Worm (Caenorhabditis elegans): ENCODE data around the gene parn-2.

The parn-2 gene

ce11 chrII:12242551-12242950, 13.9 kb downstream of the parn-2 start, which contains the start of gene Y57A10A.24:
Gene Y57A10A.24 (plus strand): TSS chrII:12242946.
- TF ChIP-seq pat-9 (tag; optimal IDR thresholded peaks at IDR 0.05): no peak
- TF ChIP-seq madf-2 (tag; optimal IDR thresholded peaks at IDR 0.05): no peak
- no peak for TF ChIP-seq gmeb-2 (tag; optimal IDR thresholded peaks at IDR 0.05)
- TF ChIP-seq nfya-1 (tag; optimal IDR thresholded peaks at IDR 0.05): no peak
- TF ChIP-seq pros-1 (tag; optimal IDR thresholded peaks at IDR 0.05): no peak

- no peak for TF ChIP-seq Y22D7AL.16 (tag; optimal IDR thresholded peaks at IDR 0.05)
- TF ChIP-seq ceh-31 (tag; optimal IDR thresholded peaks at IDR 0.05): no peak
- TF ChIP-seq ceh-34 (tag; optimal IDR thresholded peaks at IDR 0.05): no peak
Observed at ce11 chrII:12241792-12242191, 14.6 kb downstream of the parn-2 start.

ce11 chrII:12240088-12240487, 16.3 kb downstream of the parn-2 start, which contains the start of gene txdc-12.1:
Gene txdc-12.1 (plus strand): TSS chrII:12240388.
- TF ChIP-seq pax-1 (tag; optimal IDR thresholded peaks at IDR 0.05) (no peak), gmeb-2 (tag; optimal IDR thresholded peaks at IDR 0.05) (no peak), syd-9 (tag; optimal IDR thresholded peaks at IDR 0.05) (no peak), ceh-24 (tag; optimal IDR thresholded peaks at IDR 0.05) (no peak), mec-3 (tag; optimal IDR thresholded peaks at IDR 0.05; ENCODE audit: borderline replicate concordance) (no peak), elt-4 (tag; optimal IDR thresholded peaks at IDR 0.05) (no peak), ceh-9 (tag; optimal IDR thresholded peaks at IDR 0.05) (no peak), hlh-30 (tag; optimal IDR thresholded peaks at IDR 0.05; ENCODE audit: insufficient read depth) (no peak), nhr-232 (tag; optimal IDR thresholded peaks at IDR 0.05) (no peak), fkh-10 (GFP tag; optimal IDR thresholded peaks at IDR 0.05) (no peak), pha-4 (tag; optimal IDR thresholded peaks at IDR 0.05) (no peak), ceh-31 (tag; optimal IDR thresholded peaks at IDR 0.05) (no peak), ceh-22 (tag; optimal IDR thresholded peaks at IDR 0.05) (no peak), lin-11 (tag; optimal IDR thresholded peaks at IDR 0.05) (no peak), tbx-7 (tag; optimal IDR thresholded peaks at IDR 0.05) (no peak), hlh-6 (tag; optimal IDR thresholded peaks at IDR 0.05) (no peak)

DNA sequence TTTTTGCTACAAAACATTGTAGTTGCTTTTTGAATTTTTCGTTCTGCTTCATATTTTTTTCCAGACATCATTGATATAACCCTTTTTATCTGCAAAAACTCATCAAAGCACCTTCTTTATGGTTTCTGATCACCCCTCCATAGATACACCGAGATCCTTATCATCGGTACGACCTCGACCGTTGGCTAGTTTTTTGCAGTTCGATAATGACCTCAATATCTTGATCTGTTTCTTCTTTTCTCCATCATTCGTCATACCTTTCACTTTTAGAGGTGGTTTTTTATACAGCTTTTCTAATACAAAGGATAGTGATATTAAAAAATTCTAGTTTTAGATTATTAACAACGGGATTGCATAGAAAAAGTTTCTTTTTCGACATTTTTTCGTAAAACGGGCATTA, 17.0 kb downstream of the parn-2 start:
- no peak for TF ChIP-seq ceh-2 (tag; optimal IDR thresholded peaks at IDR 0.05)

DNA sequence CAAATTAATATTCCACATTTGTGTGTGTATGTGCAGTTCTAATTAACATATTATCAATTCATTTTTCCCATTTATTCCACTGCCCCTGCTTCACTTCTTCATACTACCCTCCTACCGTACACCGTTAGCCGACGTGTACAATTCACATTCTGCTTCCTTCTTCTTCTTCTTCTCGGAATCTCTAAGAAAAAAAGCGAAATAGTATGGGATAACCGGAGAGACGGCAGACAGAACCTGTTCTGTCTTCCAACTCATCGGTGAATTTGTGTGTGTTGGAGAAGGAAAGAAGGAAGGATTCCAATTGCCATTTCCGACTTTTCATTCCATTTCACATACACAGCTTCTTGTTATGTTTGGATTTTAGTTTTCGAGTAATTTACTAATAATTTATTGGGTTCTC, 18.9 kb downstream of the parn-2 start:
- no peak for TF ChIP-seq ceh-2 (tag; optimal IDR thresholded peaks at IDR 0.05)
- TF ChIP-seq ceh-6 (GFP tag; optimal IDR thresholded peaks at IDR 0.05): no peak
- no peak for TF ChIP-seq C08G9.2 (tag; optimal IDR thresholded peaks at IDR 0.05)

DNA sequence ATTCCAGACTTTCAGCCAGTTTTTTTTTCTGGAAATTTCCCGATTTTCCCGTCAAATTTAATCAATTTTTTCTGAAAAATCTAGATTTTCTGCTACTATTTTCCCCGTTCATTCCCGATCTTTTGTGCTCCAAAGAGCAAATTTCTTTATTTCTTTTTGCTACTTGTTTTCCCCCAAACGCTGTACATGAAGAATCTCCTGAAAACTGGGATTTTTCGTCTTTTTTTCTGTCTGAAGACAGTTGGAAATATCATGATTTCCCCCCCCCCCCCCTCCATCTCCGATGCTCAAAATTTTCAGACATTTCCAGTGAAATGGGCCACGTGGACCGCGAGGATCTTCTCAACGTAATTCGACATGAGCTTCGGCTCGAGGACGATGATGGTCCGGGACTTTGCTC, 28.4 kb downstream of the parn-2 start, which contains the start of gene sinh-1:
Gene sinh-1 (plus strand): TSS at position 301 of the 400 bp plus-strand sequence.
- no peak for TF ChIP-seq eyg-1 (tag; optimal IDR thresholded peaks at IDR 0.05)
- TF ChIP-seq ceh-6 (GFP tag; optimal IDR thresholded peaks at IDR 0.05): no peak
- TF ChIP-seq sdc-2 (tag; optimal IDR thresholded peaks at IDR 0.05): no peak
- TF ChIP-seq unc-55 (GFP tag; optimal IDR thresholded peaks at IDR 0.05): no peak
- TF ChIP-seq ahr-1 (tag; optimal IDR thresholded peaks at IDR 0.05): no peak
- no peak for TF ChIP-seq ceh-48 (tag; optimal IDR thresholded peaks at IDR 0.05)
- TF ChIP-seq ama-1 (optimal IDR thresholded peaks at IDR 0.05): no peak
- no peak for TF ChIP-seq pqm-1 (tag; optimal IDR thresholded peaks at IDR 0.05)
- TF ChIP-seq pha-2 (tag; optimal IDR thresholded peaks at IDR 0.05): no peak
- TF ChIP-seq ceh-2 (tag; optimal IDR thresholded peaks at IDR 0.05): no peak
- no peak for TF ChIP-seq fkh-6 (tag; optimal IDR thresholded peaks at IDR 0.05)
- TF ChIP-seq unc-42 (tag; optimal IDR thresholded peaks at IDR 0.05): no peak
- no peak for TF ChIP-seq ttx-3 (tag; optimal IDR thresholded peaks at IDR 0.05)
- TF ChIP-seq C38D4.7 (GFP tag; optimal IDR thresholded peaks at IDR 0.05): no peak
- TF ChIP-seq ref-2 (tag; optimal IDR thresholded peaks at IDR 0.05): no peak
- TF ChIP-seq dve-1 (tag; optimal IDR thresholded peaks at IDR 0.05): no peak
- TF ChIP-seq mec-3 (tag; optimal IDR thresholded peaks at IDR 0.05; ENCODE audit: borderline replicate concordance): no peak
- TF ChIP-seq ceh-14 (tag; optimal IDR thresholded peaks at IDR 0.05): no peak
- TF ChIP-seq ztf-16 (tag; optimal IDR thresholded peaks at IDR 0.05): no peak
